Fruit fly (Drosophila melanogaster): ENCODE data around the gene Acsf3.

The Acsf3 gene

DNA sequence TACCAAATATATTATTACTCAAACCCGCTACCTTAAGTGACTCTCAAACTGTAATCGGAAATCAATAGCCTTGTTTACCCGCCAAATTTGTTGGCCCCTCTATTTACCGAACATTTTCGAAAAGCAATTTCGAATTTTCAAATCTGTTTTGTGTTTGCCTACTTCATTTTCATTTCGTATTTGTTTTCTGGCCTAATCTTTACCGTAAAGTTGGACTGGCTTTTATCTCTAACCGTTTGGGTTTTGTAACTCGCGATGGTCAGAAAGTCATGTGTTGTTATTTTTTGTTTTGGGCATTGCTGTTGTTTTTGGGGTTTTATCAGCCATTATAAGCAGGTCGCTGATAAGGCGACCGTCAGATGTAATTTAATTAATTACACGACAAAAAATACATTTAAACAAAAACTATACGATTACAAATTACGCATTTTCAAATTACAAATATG is 4.5 kb downstream of the Acsf3 start (continued):
- TF ChIP-seq Fer1 (GFP tag; optimal IDR thresholded peaks at IDR 0.05) = peak; percentile 21
- TF ChIP-seq Aef1 (GFP tag; IDR thresholded peaks at IDR 0.05) = no peak
- TF ChIP-seq Nf-YB (GFP tag; optimal IDR thresholded peaks at IDR 0.05) = no peak
- TF ChIP-seq CG2875 (GFP tag; optimal IDR thresholded peaks at IDR 0.05) = peak; percentile 57
- peak; percentile 56 for TF ChIP-seq CG3838 (GFP tag; optimal IDR thresholded peaks at IDR 0.05)
- peak; percentile 16 for TF ChIP-seq pfk (GFP tag; optimal IDR thresholded peaks at IDR 0.05)
- no peak for TF ChIP-seq CG11085 (GFP tag; IDR thresholded peaks at IDR 0.05)
- TF ChIP-seq Rfx (GFP tag; IDR thresholded peaks at IDR 0.05) = peak; percentile 35; the same call in 1 of the 2 replicates
- no peak for TF ChIP-seq disco-r (GFP tag; optimal IDR thresholded peaks at IDR 0.05)
- TF ChIP-seq phol (tag; optimal IDR thresholded peaks at IDR 0.05) = peak; percentile 17
- no peak for TF ChIP-seq slp2 (GFP tag; optimal IDR thresholded peaks at IDR 0.05)
- TF ChIP-seq psq (GFP tag; optimal IDR thresholded peaks at IDR 0.05) = peak; percentile 9
- peak; percentile 21 for TF ChIP-seq CG13123 (GFP tag; optimal IDR thresholded peaks at IDR 0.05)
- TF ChIP-seq lola (GFP tag; optimal IDR thresholded peaks at IDR 0.05) = peak in 1 of 3 experiments; percentile 25
- TF ChIP-seq CG10654 (GFP tag; optimal IDR thresholded peaks at IDR 0.05) = peak; percentile 39
- TF ChIP-seq grn (GFP tag; optimal IDR thresholded peaks at IDR 0.05) = peak; percentile 31
- TF ChIP-seq Lpt (GFP tag; optimal IDR thresholded peaks at IDR 0.05) = no peak
- peak; percentile 54; the same call in 1 of the 2 replicates for TF ChIP-seq Atf6 (GFP tag; IDR thresholded peaks at IDR 0.05)
- no peak for TF ChIP-seq CG32772 (GFP tag; IDR thresholded peaks at IDR 0.05)
- TF ChIP-seq run (tag; optimal IDR thresholded peaks at IDR 0.05) = no peak
- TF ChIP-seq Hr3 (GFP tag; optimal IDR thresholded peaks at IDR 0.05) = no peak
- no peak for TF ChIP-seq dan (GFP tag; IDR thresholded peaks at IDR 0.05)
- TF ChIP-seq CG12236 (GFP tag; optimal IDR thresholded peaks at IDR 0.05) = peak; percentile 52
- TF ChIP-seq CG33213 (GFP tag; optimal IDR thresholded peaks at IDR 0.05) = peak; percentile 37
- TF ChIP-seq CG15601 (tag; optimal IDR thresholded peaks at IDR 0.05) = peak; percentile 67
- no peak for TF ChIP-seq CG43689 (GFP tag; IDR thresholded peaks at IDR 0.05)
- TF ChIP-seq CG5180 (GFP tag; optimal IDR thresholded peaks at IDR 0.05) = peak; percentile 53
- no peak for TF ChIP-seq Nf-YA (GFP tag; IDR thresholded peaks at IDR 0.05)
- peak; percentile 20 for TF ChIP-seq Bdp1 (GFP tag; optimal IDR thresholded peaks at IDR 0.05)
- TF ChIP-seq CG1602 (GFP tag; optimal IDR thresholded peaks at IDR 0.05) = peak; percentile 14
- TF ChIP-seq NK7.1 (GFP tag; optimal IDR thresholded peaks at IDR 0.05) = no peak
- TF ChIP-seq Adf1 (GFP tag; IDR thresholded peaks at IDR 0.05) = no peak
- no peak for TF ChIP-seq B-H1 (GFP tag; IDR thresholded peaks at IDR 0.05)
- no peak for TF ChIP-seq Hmx (GFP tag; optimal IDR thresholded peaks at IDR 0.05)
- TF ChIP-seq Abd-B (GFP tag; optimal IDR thresholded peaks at IDR 0.05) = no peak
- TF ChIP-seq ATbp (GFP tag; optimal IDR thresholded peaks at IDR 0.05) = peak; percentile 75
- TF ChIP-seq shn (GFP tag; optimal IDR thresholded peaks at IDR 0.05) = no peak
- TF ChIP-seq grau (tag; optimal IDR thresholded peaks at IDR 0.05) = no peak
- TF ChIP-seq CG6813 (GFP tag; optimal IDR thresholded peaks at IDR 0.05) = peak; percentile 58
- TF ChIP-seq CHES-1-like (GFP tag; optimal IDR thresholded peaks at IDR 0.05) = no peak
- TF ChIP-seq ranshi (GFP tag; IDR thresholded peaks at IDR 0.05) = no peak
- TF ChIP-seq CG13424 (tag; optimal IDR thresholded peaks at IDR 0.05) = peak; percentile 13
- peak; percentile 54; the same call in 1 of the 2 replicates for TF ChIP-seq ara (GFP tag; IDR thresholded peaks at IDR 0.05)
- TF ChIP-seq Mes4 (GFP tag; optimal IDR thresholded peaks at IDR 0.05) = peak; percentile 37
- TF ChIP-seq CG7745 (tag; optimal IDR thresholded peaks at IDR 0.05) = peak; percentile 84
- TF ChIP-seq Atf3 (GFP tag; optimal IDR thresholded peaks at IDR 0.05) = peak; percentile 31
- TF ChIP-seq TFAM (GFP tag; optimal IDR thresholded peaks at IDR 0.05) = no peak
- TF ChIP-seq CG30431 (GFP tag; optimal IDR thresholded peaks at IDR 0.05) = peak; percentile 20
- TF ChIP-seq CG1233 (GFP tag; optimal IDR thresholded peaks at IDR 0.05) = peak; percentile 20
- no peak for TF ChIP-seq sqz (GFP tag; optimal IDR thresholded peaks at IDR 0.05)
- TF ChIP-seq tup (GFP tag; optimal IDR thresholded peaks at IDR 0.05) = peak; percentile 65
- TF ChIP-seq cad (GFP tag; optimal IDR thresholded peaks at IDR 0.05) = peak; percentile 41
